Worm (Caenorhabditis elegans): ENCODE results near the gene T24H10.4.

T24H10.4 gene

ce11 chrII:9148079-9148478 is 38.7 kb downstream of the T24H10.4 start:
- TF ChIP-seq snpc-4 (tag; optimal IDR thresholded peaks at IDR 0.05) (no peak), mab-5 (tag; optimal IDR thresholded peaks at IDR 0.05) (no peak), M03D4.4 (tag; optimal IDR thresholded peaks at IDR 0.05) (no peak), mls-2 (tag; optimal IDR thresholded peaks at IDR 0.05) (no peak), bed-3 (GFP tag; optimal IDR thresholded peaks at IDR 0.05) (no peak), mep-1 (tag; optimal IDR thresholded peaks at IDR 0.05) (no peak), ceh-43 (GFP tag; optimal IDR thresholded peaks at IDR 0.05) (no peak), unc-62 (GFP tag; optimal IDR thresholded peaks at IDR 0.05) (no peak), tbx-8 (GFP tag; optimal IDR thresholded peaks at IDR 0.05) (no peak), lin-32 (GFP tag; optimal IDR thresholded peaks at IDR 0.05) (no peak), flh-1 (GFP tag; optimal IDR thresholded peaks at IDR 0.05) (no peak)

ce11 chrII:9152231-9152630 is 42.9 kb downstream of the T24H10.4 start, which contains the start of gene col-78:
Gene col-78 (plus strand): TSS chrII:9152531.
- TF ChIP-seq mep-1 (tag; optimal IDR thresholded peaks at IDR 0.05) (no peak), hlh-1 (tag; optimal IDR thresholded peaks at IDR 0.05) (no peak), zip-8 (tag; optimal IDR thresholded peaks at IDR 0.05) (no peak), nhr-76 (tag; optimal IDR thresholded peaks at IDR 0.05) (no peak), bed-3 (GFP tag; optimal IDR thresholded peaks at IDR 0.05) (no peak), snpc-4 (tag; optimal IDR thresholded peaks at IDR 0.05) (no peak), nhr-12 (tag; optimal IDR thresholded peaks at IDR 0.05) (no peak), pha-4 (tag; optimal IDR thresholded peaks at IDR 0.05) (no peak), elt-1 (tag; optimal IDR thresholded peaks at IDR 0.05; ENCODE audit: borderline replicate concordance, insufficient read depth) (no peak), nhr-237 (tag; optimal IDR thresholded peaks at IDR 0.05) (no peak), lin-13 (tag; optimal IDR thresholded peaks at IDR 0.05) (no peak), ceh-83 (GFP tag; optimal IDR thresholded peaks at IDR 0.05) (no peak), sem-2 (GFP tag; optimal IDR thresholded peaks at IDR 0.05) (no peak), ceh-43 (GFP tag; optimal IDR thresholded peaks at IDR 0.05) (no peak), sptf-1 (tag; optimal IDR thresholded peaks at IDR 0.05) (no peak), drap-1 (GFP tag; optimal IDR thresholded peaks at IDR 0.05) (no peak), ham-2 (GFP tag; optimal IDR thresholded peaks at IDR 0.05) (no peak), elt-3 (tag; optimal IDR thresholded peaks at IDR 0.05) (no peak), unc-62 (GFP tag; optimal IDR thresholded peaks at IDR 0.05) (no peak)

- TF ChIP-seq M03D4.4 (tag; optimal IDR thresholded peaks at IDR 0.05) = no peak
Measured at ce11 chrII:9154339-9154738, 45.0 kb downstream of the T24H10.4 start.

- TF ChIP-seq lin-13 (tag; optimal IDR thresholded peaks at IDR 0.05) (no peak), ces-1 (GFP tag; optimal IDR thresholded peaks at IDR 0.05) (no peak), flh-1 (GFP tag; optimal IDR thresholded peaks at IDR 0.05) (no peak), mab-5 (tag; optimal IDR thresholded peaks at IDR 0.05) (no peak), elt-1 (tag; optimal IDR thresholded peaks at IDR 0.05; ENCODE audit: borderline replicate concordance, insufficient read depth) (no peak), nhr-76 (tag; optimal IDR thresholded peaks at IDR 0.05) (no peak)
Measured at ce11 chrII:9156277-9156676, 46.9 kb downstream of the T24H10.4 start.

DNA sequence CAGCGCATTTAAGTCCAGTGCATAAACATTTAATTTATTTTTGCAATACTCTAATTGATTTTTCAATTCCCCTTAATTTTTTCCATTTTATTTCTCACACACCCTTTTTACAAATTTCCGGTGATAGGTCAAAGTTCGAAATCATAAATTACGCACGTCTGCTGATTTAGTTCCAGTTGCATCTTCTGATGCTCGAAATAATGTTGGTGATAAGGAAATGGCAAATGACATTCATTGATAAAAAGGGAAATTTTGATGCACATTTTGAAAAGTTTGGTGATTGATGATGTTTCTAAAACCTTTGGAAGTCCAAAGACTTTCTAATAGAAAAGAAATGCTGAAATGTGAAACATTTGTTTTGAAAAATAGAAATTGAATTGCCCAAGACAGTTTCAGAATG is 47.8 kb downstream of the T24H10.4 start:
- TF ChIP-seq nhr-28 (tag; optimal IDR thresholded peaks at IDR 0.05) (no peak), bed-3 (GFP tag; optimal IDR thresholded peaks at IDR 0.05) (no peak), drap-1 (GFP tag; optimal IDR thresholded peaks at IDR 0.05) (no peak), hlh-1 (tag; optimal IDR thresholded peaks at IDR 0.05) (no peak), elt-1 (tag; optimal IDR thresholded peaks at IDR 0.05; ENCODE audit: borderline replicate concordance, insufficient read depth) (no peak), ham-2 (GFP tag; optimal IDR thresholded peaks at IDR 0.05) (no peak)

- TF ChIP-seq lin-13 (tag; optimal IDR thresholded peaks at IDR 0.05) (no peak), nhr-76 (tag; optimal IDR thresholded peaks at IDR 0.05) (no peak), unc-62 (GFP tag; optimal IDR thresholded peaks at IDR 0.05) (no peak), flh-1 (GFP tag; optimal IDR thresholded peaks at IDR 0.05) (no peak), nhr-12 (tag; optimal IDR thresholded peaks at IDR 0.05) (no peak), nhr-28 (tag; optimal IDR thresholded peaks at IDR 0.05) (no peak), snpc-4 (tag; optimal IDR thresholded peaks at IDR 0.05) (no peak), unc-39 (tag; optimal IDR thresholded peaks at IDR 0.05) (no peak), M03D4.4 (tag; optimal IDR thresholded peaks at IDR 0.05) (no peak), pha-4 (tag; optimal IDR thresholded peaks at IDR 0.05) (no peak), lin-32 (GFP tag; optimal IDR thresholded peaks at IDR 0.05) (no peak), elt-3 (tag; optimal IDR thresholded peaks at IDR 0.05) (no peak), sem-2 (GFP tag; optimal IDR thresholded peaks at IDR 0.05) (no peak), ztf-11 (tag; optimal IDR thresholded peaks at IDR 0.05) (no peak), ceh-39 (tag; optimal IDR thresholded peaks at IDR 0.05) (no peak), ham-2 (GFP tag; optimal IDR thresholded peaks at IDR 0.05) (no peak)
Measured at ce11 chrII:9158029-9158428, 48.7 kb downstream of the T24H10.4 start, which contains the start of gene oac-54. Gene oac-54 (plus strand): TSS chrII:9158111.

Measured in whole organism, mixed stage, embryonic.